Worm (Caenorhabditis elegans) whole organism, young adult: ENCODE measurements around the gene T05G5.4.

Source experiments
- B0035.1 ChIP-seq: sonication (generic microtip); optimal IDR thresholded peaks from 2 replicates; lab custom pipeline; 2016; ENCODE audit warnings: missing genetic modification characterization, mild to moderate bottlenecking, missing compliant biosample characterization, missing genotype, missing genetic modification reagents
- B0261.1 ChIP-seq: sonication (generic microtip); optimal IDR thresholded peaks from 2 replicates; lab custom pipeline; 2016; ENCODE audit warnings: mild to moderate bottlenecking, missing genetic modification characterization, moderate library complexity, missing compliant biosample characterization
- B0336.3 ChIP-seq: fragments of 200-800 bp; sonication (Bioruptor generic); IDR thresholded peaks from 2 replicates; pipeline ENCODE4 v1.3.6; 2022; ENCODE audit warnings: missing genetic modification characterization, missing compliant biosample characterization
- C17E4.6 ChIP-seq: fragments of 200-800 bp; sonication (Bioruptor generic); IDR thresholded peaks from 2 replicates; pipeline ENCODE4 v1.3.6; 2022; ENCODE audit warnings: missing genetic modification reagents, missing genetic modification characterization, missing compliant biosample characterization
- D2030.7 ChIP-seq: fragments of 200-800 bp; sonication (Bioruptor generic); IDR thresholded peaks from 2 replicates; pipeline ENCODE4 v1.3.6; 2022; ENCODE audit warnings: missing genetic modification reagents, missing genetic modification characterization, missing compliant biosample characterization
- F39B2.1 ChIP-seq: fragments of 200-800 bp; sonication (Bioruptor generic); IDR thresholded peaks from 2 replicates; pipeline ENCODE4 v1.3.6; 2022; ENCODE audit warnings: missing genetic modification reagents, missing genetic modification characterization, missing compliant biosample characterization
- F52B5.7 ChIP-seq: sonication (generic microtip); optimal IDR thresholded peaks from 2 replicates; lab custom pipeline; 2016; ENCODE audit warnings: mild to moderate bottlenecking, missing genetic modification characterization, missing compliant biosample characterization
- F57A8.1 ChIP-seq: fragments of 200-800 bp; sonication (Bioruptor generic); optimal IDR thresholded peaks from 2 replicates; lab custom pipeline; 2018; ENCODE audit warnings: mild to moderate bottlenecking, missing genetic modification characterization, moderate library complexity, missing compliant biosample characterization
- F57C9.4 ChIP-seq: sonication (generic microtip); optimal IDR thresholded peaks from 2 replicates; lab custom pipeline; 2017; ENCODE audit warnings: mild to moderate bottlenecking, missing genetic modification characterization, missing compliant biosample characterization
- K12H6.12 ChIP-seq: fragments of 200-800 bp; sonication (Bioruptor generic); optimal IDR thresholded peaks from 2 replicates; lab custom pipeline; 2018; ENCODE audit warnings: mild to moderate bottlenecking, missing genetic modification characterization, missing compliant biosample characterization
- Y53F4B.3 ChIP-seq: fragments of 200-800 bp; sonication (Bioruptor generic); IDR thresholded peaks from 2 replicates; pipeline ENCODE4 v1.3.6; 2022; ENCODE audit warnings: missing genetic modification reagents, missing genetic modification characterization, missing compliant biosample characterization
- Y56A3A.18 ChIP-seq: fragments of 200-800 bp; sonication (Bioruptor generic); IDR thresholded peaks from 2 replicates; pipeline ENCODE4 v1.3.6; 2022; ENCODE audit warnings: missing genetic modification reagents, missing genetic modification characterization, missing compliant biosample characterization
- Y67H2A.10 ChIP-seq: fragments of 200-800 bp; sonication (Bioruptor generic); conservative IDR thresholded peaks from 2 replicates; pipeline ENCODE4 v1.3.6; 2022; ENCODE audit warnings: missing genetic modification reagents, missing genetic modification characterization, missing compliant biosample characterization
- aptf-2 ChIP-seq: fragments of 200-800 bp; sonication (Bioruptor generic); conservative IDR thresholded peaks from 2 replicates; pipeline ENCODE4 v1.3.6; 2022; ENCODE audit warnings: missing genetic modification reagents, missing genetic modification characterization, missing compliant biosample characterization
- ccch-3 ChIP-seq: fragments of 200-800 bp; sonication (Bioruptor generic); optimal IDR thresholded peaks from 2 replicates; lab custom pipeline; 2018; ENCODE audit warnings: mild to moderate bottlenecking, missing genetic modification characterization, missing compliant biosample characterization
- ceh-100 ChIP-seq: fragments of 200-800 bp; sonication (Bioruptor generic); IDR thresholded peaks from 2 replicates; pipeline ENCODE4 v1.3.6; 2022; ENCODE audit warnings: missing genetic modification reagents, missing genetic modification characterization, missing compliant biosample characterization
- ceh-40 ChIP-seq: fragments of 200-800 bp; sonication (Bioruptor generic); IDR thresholded peaks from 2 replicates; pipeline ENCODE4 v1.3.6; 2022; ENCODE audit warnings: missing genetic modification characterization, missing compliant biosample characterization
- ceh-79 ChIP-seq: sonication (generic microtip); optimal IDR thresholded peaks from 2 replicates; lab custom pipeline; 2017; ENCODE audit warnings: mild to moderate bottlenecking, missing genetic modification characterization, missing compliant biosample characterization
- efl-1 ChIP-seq: fragments of 150-350 bp; optimal IDR thresholded peaks from 2 replicates; lab custom pipeline; 2014; ENCODE audit warnings: missing biosample characterization, missing genetic modification reagents, missing genetic modification characterization
- egl-18 ChIP-seq: fragments of 200-800 bp; sonication (Bioruptor generic); IDR thresholded peaks from 2 replicates; pipeline ENCODE4 v1.3.6; 2022; ENCODE audit warnings: missing genetic modification reagents, missing genetic modification characterization, missing compliant biosample characterization
- him-1 ChIP-seq: sonication (generic microtip); optimal IDR thresholded peaks from 2 replicates; lab custom pipeline; 2016; ENCODE audit warnings: missing genotype, missing genetic modification reagents, missing genetic modification characterization, missing compliant biosample characterization
- hmg-20 ChIP-seq: fragments of 200-800 bp; sonication (Bioruptor generic); IDR thresholded peaks from 2 replicates; pipeline ENCODE4 v1.3.6; 2022; ENCODE audit warnings: missing genetic modification reagents, missing genetic modification characterization, missing compliant biosample characterization
- hsf-1 ChIP-seq: fragments of 200-800 bp; sonication (Bioruptor generic); IDR thresholded peaks from 2 replicates; pipeline ENCODE4 v1.3.6; 2022; ENCODE audit warnings: missing genetic modification reagents, missing genetic modification characterization, missing compliant biosample characterization
- lag-1 ChIP-seq: fragments of 200-800 bp; sonication (Bioruptor generic); IDR thresholded peaks from 2 replicates; pipeline ENCODE4 v1.3.6; 2022; ENCODE audit warnings: missing genetic modification reagents, missing genetic modification characterization, missing compliant biosample characterization
- lin-40 ChIP-seq: sonication (generic microtip); optimal IDR thresholded peaks from 2 replicates; lab custom pipeline; 2016; ENCODE audit warnings: missing genetic modification characterization, mild to moderate bottlenecking, missing compliant biosample characterization, missing genotype, missing genetic modification reagents
- lsl-1 ChIP-seq: fragments of 200-800 bp; sonication (Bioruptor generic); optimal IDR thresholded peaks from 2 replicates; lab custom pipeline; 2018; ENCODE audit warnings: mild to moderate bottlenecking, missing genetic modification characterization, moderate library complexity, missing compliant biosample characterization
- lsy-27 ChIP-seq: sonication (generic microtip); optimal IDR thresholded peaks from 2 replicates; lab custom pipeline; 2017; ENCODE audit warnings: missing genetic modification characterization, mild to moderate bottlenecking, missing compliant biosample characterization, antibody characterized with exemption, missing genotype, borderline replicate concordance; ENCODE audit not compliant: insufficient read depth
- madf-10 ChIP-seq: sonication (generic microtip); optimal IDR thresholded peaks from 2 replicates; lab custom pipeline; 2016; ENCODE audit warnings: mild to moderate bottlenecking, missing genetic modification characterization, missing compliant biosample characterization
- madf-8 ChIP-seq: fragments of 200-800 bp; sonication (Bioruptor generic); conservative IDR thresholded peaks from 2 replicates; pipeline ENCODE4 v1.3.6; 2022; ENCODE audit warnings: missing genetic modification reagents, missing genetic modification characterization, missing compliant biosample characterization
- mel-28 ChIP-seq: sonication (generic microtip); optimal IDR thresholded peaks from 2 replicates; lab custom pipeline; 2016; ENCODE audit warnings: borderline replicate concordance, mild to moderate bottlenecking, missing genetic modification characterization, missing compliant biosample characterization
- nfya-1 ChIP-seq: sonication (generic microtip); optimal IDR thresholded peaks from 2 replicates; lab custom pipeline; 2017; ENCODE audit warnings: antibody characterized with exemption, missing compliant biosample characterization, missing genetic modification characterization, borderline replicate concordance; ENCODE audit not compliant: insufficient read depth
- nfya-2 ChIP-seq: fragments of 200-800 bp; sonication (Bioruptor generic); IDR thresholded peaks from 2 replicates; pipeline ENCODE4 v1.3.6; 2022; ENCODE audit warnings: missing genetic modification reagents, missing genetic modification characterization, missing compliant biosample characterization
- nfyb-1 ChIP-seq: fragments of 200-800 bp; sonication (Bioruptor generic); IDR thresholded peaks from 2 replicates; pipeline ENCODE4 v1.3.6; 2022; ENCODE audit warnings: missing genetic modification reagents, missing genetic modification characterization, missing compliant biosample characterization
- nhr-27 ChIP-seq: fragments of 200-800 bp; sonication (Bioruptor generic); optimal IDR thresholded peaks from 2 replicates; lab custom pipeline; 2018; ENCODE audit warnings: mild to moderate bottlenecking, missing genetic modification characterization, moderate library complexity, missing compliant biosample characterization
- nhr-80 ChIP-seq: sonication (generic microtip); optimal IDR thresholded peaks from 2 replicates; lab custom pipeline; 2016; ENCODE audit warnings: missing genetic modification characterization, missing compliant biosample characterization
- pha-4 ChIP-seq: fragments of 150-350 bp; sonication (generic microtip); optimal IDR thresholded peaks from 2 replicates; lab custom pipeline; 2014; ENCODE audit warnings: missing biosample characterization, missing genetic modification reagents, missing genetic modification characterization
- rcor-1 ChIP-seq: fragments of 200-800 bp; sonication (Bioruptor generic); IDR thresholded peaks from 2 replicates; pipeline ENCODE4 v1.3.6; 2022; ENCODE audit warnings: missing genetic modification reagents, missing genetic modification characterization, missing compliant biosample characterization
- rpc-1 ChIP-seq, 2 experiments: fragments of 150-350 bp in 1 of 2; sonication (generic microtip) in 1 of 2; optimal IDR thresholded peaks; 2 replicates each; lab custom pipeline; 2014 to 2018; ENCODE audit warnings: missing biosample characterization in 1 of 2, missing genetic modification characterization in 1 of 2, missing genetic modification reagents in 1 of 2, missing genotype in 1 of 2
- snpc-1.1 ChIP-seq: sonication (generic microtip); optimal IDR thresholded peaks from 2 replicates; lab custom pipeline; 2017; ENCODE audit warnings: missing genetic modification characterization, mild to moderate bottlenecking, missing compliant biosample characterization, antibody characterized with exemption, moderate library complexity, missing genotype, missing genetic modification reagents; ENCODE audit not compliant: insufficient read depth
- snpc-4 ChIP-seq, 5 experiments: fragments of 150-350 bp in 1 of 5; sonication (generic microtip) in 4 of 5; optimal IDR thresholded peaks; 2 replicates each; lab custom pipeline; 2014 to 2018; ENCODE audit warnings: missing genetic modification characterization in 5 of 5, missing biosample characterization in 3 of 5, antibody characterized with exemption in 2 of 5, mild to moderate bottlenecking in 2 of 5, missing compliant biosample characterization in 2 of 5, missing genotype in 2 of 5, moderate library complexity in 2 of 5, missing genetic modification reagents in 1 of 5
- tbp1 ChIP-seq: fragments of 200-800 bp; sonication (Bioruptor generic); optimal IDR thresholded peaks from 2 replicates; lab custom pipeline; 2018; ENCODE audit warnings: mild to moderate bottlenecking, missing genetic modification characterization, missing compliant biosample characterization
- zim-3 ChIP-seq: sonication (generic microtip); optimal IDR thresholded peaks from 2 replicates; lab custom pipeline; 2017; ENCODE audit warnings: mild to moderate bottlenecking, missing genetic modification characterization, moderate library complexity, missing compliant biosample characterization
- ztf-6 ChIP-seq: fragments of 200-800 bp; sonication (Bioruptor generic); IDR thresholded peaks from 2 replicates; pipeline ENCODE4 v1.3.6; 2022; ENCODE audit warnings: missing genetic modification reagents, missing genetic modification characterization, missing compliant biosample characterization

T05G5.4 gene

DNA sequence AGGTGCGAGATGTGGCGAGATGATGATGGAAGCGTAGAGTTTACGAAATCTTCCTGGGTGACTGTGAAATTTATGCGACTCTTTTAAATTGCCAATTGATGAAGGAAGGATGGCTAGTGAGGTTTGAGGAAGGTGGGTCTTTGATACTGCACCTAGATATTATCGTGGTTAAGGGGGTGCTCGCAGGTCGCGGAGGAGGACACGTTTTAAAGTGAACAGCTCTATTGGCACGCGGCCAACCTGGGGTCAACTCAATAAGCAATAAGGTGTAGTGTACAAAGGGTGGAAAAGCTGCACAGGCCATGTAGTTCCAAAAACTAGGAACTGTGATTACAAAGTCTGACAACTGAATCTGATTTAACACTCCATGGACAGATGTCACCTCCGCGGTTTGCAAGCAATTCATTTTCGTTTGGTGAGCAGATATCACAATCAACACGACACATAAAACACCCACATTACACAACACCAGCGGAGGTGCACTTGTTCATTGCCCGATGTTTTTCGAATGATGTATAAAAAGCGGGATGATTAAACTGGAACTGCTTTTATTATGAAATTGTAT lies 3.3 kb upstream of the T05G5.4 start (continued):
- TF ChIP-seq lag-1 (no peak), mel-28 (tag; lab: Kevin White, UChicago) (no peak), Y53F4B.3 (GFP tag; lab: Robert Waterston, UW) (no peak), B0035.1 (tag; lab: Kevin White, UChicago) (no peak), tbp1 (GFP tag; lab: Kevin White, UChicago) (peak; percentile 3), ceh-40 (GFP tag; lab: Robert Waterston, UW) (no peak), efl-1 (no peak), D2030.7 (GFP tag; lab: Robert Waterston, UW) (0 out of 2 replicates have a peak, but pooled peaks have one; percentile 29), F52B5.7 (tag; lab: Kevin White, UChicago) (peak; percentile 18), K12H6.12 (tag; lab: Kevin White, UChicago) (no peak), B0261.1 (tag; lab: Kevin White, UChicago) (no peak), nfyb-1 (GFP tag; lab: Robert Waterston, UW) (no peak), egl-18 (GFP tag; lab: Robert Waterston, UW) (no peak), ztf-6 (GFP tag; lab: Robert Waterston, UW) (no peak), rpc-1 (optimal IDR thresholded peaks at IDR 0.05; lab: Kevin White, UChicago) (no peak), rpc-1 (tag; optimal IDR thresholded peaks at IDR 0.05; lab: Kevin White, UChicago) (no peak), madf-8 (GFP tag; lab: Robert Waterston, UW) (no peak), nhr-80 (tag; lab: Kevin White, UChicago) (no peak), lsy-27 (tag; lab: Kevin White, UChicago) (no peak), aptf-2 (GFP tag; lab: Robert Waterston, UW) (no peak), Y56A3A.18 (GFP tag; lab: Robert Waterston, UW) (no peak), Y67H2A.10 (GFP tag; lab: Robert Waterston, UW) (no peak), nfya-1 (tag; lab: Kevin White, UChicago) (no peak), zim-3 (no peak), lin-40 (tag; lab: Kevin White, UChicago) (no peak), ceh-79 (tag; lab: Kevin White, UChicago) (no peak), hsf-1 (GFP tag; lab: Robert Waterston, UW) (peak; percentile 60), F39B2.1 (no peak; the same call in 1 of the 2 replicates), ccch-3 (no peak), snpc-1.1 (tag; lab: Kevin White, UChicago) (no peak), ceh-100 (GFP tag; lab: Robert Waterston, UW) (0 out of 2 replicates have a peak, but pooled peaks have one; percentile 11), F57A8.1 (no peak), snpc-4 (GFP tag; optimal IDR thresholded peaks at IDR 0.05; lab: Kevin White, UChicago) (no peak), snpc-4 (tag; optimal IDR thresholded peaks at IDR 0.05; lab: Kevin White, UChicago) (no peak), F57C9.4 (tag; lab: Kevin White, UChicago) (no peak), lsl-1 (GFP tag; lab: Kevin White, UChicago) (peak; percentile 7), rcor-1 (GFP tag; lab: Robert Waterston, UW) (peak; percentile 24; the same call in 1 of the 2 replicates), pha-4 (tag; lab: Kevin White, UChicago) (no peak), hmg-20 (GFP tag; lab: Robert Waterston, UW) (no peak), nhr-27 (tag; lab: Kevin White, UChicago) (no peak), madf-10 (no peak), nfya-2 (GFP tag; lab: Robert Waterston, UW) (no peak), B0336.3 (GFP tag; lab: Robert Waterston, UW) (peak; percentile 70), C17E4.6 (0 out of 2 replicates have a peak, but pooled peaks have one; percentile 12), him-1 (tag; lab: Kevin White, UChicago) (no peak)
